Worm (Caenorhabditis elegans) whole organism, early embryonic: ENCODE data around the gene ddn-3.
"Not testable (repeated sequence)": the region's sequence is repeated elsewhere in the genome, so short reads cannot be mapped to it uniquely, and the experiment has no call there.

Source experiments
- B0310.2 ChIP-seq: sonication (generic microtip); optimal IDR thresholded peaks from 2 replicates; lab custom pipeline; 2016; ENCODE audit warnings: mild to moderate bottlenecking, missing genetic modification characterization, missing compliant biosample characterization
- F13C5.2 ChIP-seq: sonication (generic microtip); optimal IDR thresholded peaks from 2 replicates; lab custom pipeline; 2017; ENCODE audit warnings: mild to moderate bottlenecking, missing genetic modification characterization, inconsistent platforms, missing compliant biosample characterization
- aly-1 ChIP-seq: sonication (generic microtip); optimal IDR thresholded peaks from 2 replicates; lab custom pipeline; 2016; ENCODE audit warnings: missing genetic modification characterization, missing compliant biosample characterization
- ama-1 ChIP-seq: fragments of 150-350 bp; optimal IDR thresholded peaks from 2 replicates; lab custom pipeline; 2014
- ceh-13 ChIP-seq: fragments of 200-800 bp; sonication (Bioruptor generic); optimal IDR thresholded peaks from 2 replicates; lab custom pipeline; 2018; ENCODE audit warnings: mild to moderate bottlenecking, missing genetic modification characterization, missing compliant biosample characterization
- ceh-36 ChIP-seq: sonication (generic microtip); optimal IDR thresholded peaks from 2 replicates; lab custom pipeline; 2016; ENCODE audit warnings: missing genetic modification characterization, inconsistent platforms, missing compliant biosample characterization
- ets-7 ChIP-seq: sonication (generic microtip); optimal IDR thresholded peaks from 2 replicates; lab custom pipeline; 2016; ENCODE audit warnings: missing genotype, missing genetic modification characterization, missing compliant biosample characterization
- flt-1 ChIP-seq: fragments of 200-800 bp; sonication (Bioruptor generic); IDR thresholded peaks from 2 replicates; pipeline ENCODE4 v1.3.6; 2022; ENCODE audit warnings: missing genetic modification characterization, missing compliant biosample characterization
- hmbx-1 ChIP-seq: sonication (generic microtip); optimal IDR thresholded peaks from 2 replicates; lab custom pipeline; 2016; ENCODE audit warnings: mild to moderate bottlenecking, missing genetic modification characterization, missing compliant biosample characterization
- hmg-4 ChIP-seq: fragments of 200-800 bp; sonication (Bioruptor generic); optimal IDR thresholded peaks from 2 replicates; lab custom pipeline; 2018; ENCODE audit warnings: mild to moderate bottlenecking, missing genetic modification characterization, missing compliant biosample characterization
- hnd-1 ChIP-seq: sonication (generic microtip); optimal IDR thresholded peaks from 2 replicates; lab custom pipeline; 2016; ENCODE audit warnings: missing genetic modification characterization, missing compliant biosample characterization
- pes-1 ChIP-seq: fragments of 200-800 bp; sonication (Bioruptor generic); IDR thresholded peaks from 2 replicates; pipeline ENCODE4 v1.3.6; 2022; ENCODE audit warnings: missing genetic modification reagents, missing genetic modification characterization, missing compliant biosample characterization
- scrt-1 ChIP-seq: fragments of 200-800 bp; sonication (Bioruptor generic); IDR thresholded peaks from 2 replicates; pipeline ENCODE4 v1.3.6; 2022; ENCODE audit warnings: missing genetic modification characterization, missing compliant biosample characterization
- sea-1 ChIP-seq: fragments of 200-800 bp; sonication (Bioruptor generic); conservative IDR thresholded peaks from 2 replicates; pipeline ENCODE4 v1.3.6; 2022; ENCODE audit warnings: missing genetic modification characterization, missing compliant biosample characterization
- tbx-11 ChIP-seq: fragments of 200-800 bp; sonication (Bioruptor generic); IDR thresholded peaks from 2 replicates; pipeline ENCODE4 v1.3.6; 2022; ENCODE audit warnings: missing genetic modification characterization, missing compliant biosample characterization
- tbx-37 ChIP-seq: fragments of 200-800 bp; sonication (Bioruptor generic); conservative IDR thresholded peaks from 2 replicates; pipeline ENCODE4 v1.3.6; 2022; ENCODE audit warnings: missing genetic modification reagents, missing genetic modification characterization, missing compliant biosample characterization
- tra-4 ChIP-seq: sonication (generic microtip); optimal IDR thresholded peaks from 2 replicates; lab custom pipeline; 2017; ENCODE audit warnings: missing genetic modification characterization, missing compliant biosample characterization

Gene ddn-3

ce11 chrV:14309632-14310031 is 1.4 kb downstream of the ddn-3 start, which contains the start of gene F14D7.14:
F14D7.14 (plus strand) TSS chrV:14309932.
- TF ChIP-seq hmbx-1, scrt-1, F13C5.2: not testable (repeated sequence)

ce11 chrV:14308164-14308563 is 2.9 kb downstream of the ddn-3 start, which contains the start of gene spig-5:
spig-5 (plus strand) TSS chrV:14308464.
- TF ChIP-seq hmbx-1; hnd-1 (tag; lab: Kevin White, UChicago); F13C5.2: not testable (repeated sequence)

- not testable (repeated sequence) for TF ChIP-seq aly-1 (tag; lab: Kevin White, UChicago); flt-1; hnd-1 (tag; lab: Kevin White, UChicago)
Measured at ce11 chrV:14306771-14307170, 4.2 kb downstream of the ddn-3 start, which contains the start of gene spig-4. spig-4 (minus strand) TSS chrV:14306871.

ce11 chrV:14301076-14301475 is 9.9 kb downstream of the ddn-3 start, which contains the start of gene F14D7.6:
F14D7.6 (plus strand) TSS chrV:14301413.
- TF ChIP-seq ceh-13, result no peak
- TF ChIP-seq B0310.2 (tag; lab: Kevin White, UChicago), result no peak
- TF ChIP-seq sea-1 (GFP tag; lab: Robert Waterston, UW), result no peak
- no peak for TF ChIP-seq hmg-4 (GFP tag; lab: Kevin White, UChicago)
- no peak for TF ChIP-seq ets-7 (tag; lab: Kevin White, UChicago)
- TF ChIP-seq pes-1 (GFP tag; lab: Robert Waterston, UW), result no peak
- TF ChIP-seq hmbx-1, result no peak
- TF ChIP-seq flt-1, result no peak
- no peak for TF ChIP-seq aly-1 (tag; lab: Kevin White, UChicago)
- no peak for TF ChIP-seq F13C5.2
- TF ChIP-seq tbx-37 (GFP tag; lab: Robert Waterston, UW), result no peak

ce11 chrV:14299569-14300064 is 11.4 kb downstream of the ddn-3 start, which contains the start of the genes spig-3 and F14D7.12:
spig-3 (minus strand) TSS chrV:14299669.
F14D7.12 (plus strand) TSS chrV:14300014.
- TF ChIP-seq ceh-36 (tag; lab: Kevin White, UChicago), result no peak
- TF ChIP-seq tbx-37 (GFP tag; lab: Robert Waterston, UW), result no peak
- no peak for TF ChIP-seq B0310.2 (tag; lab: Kevin White, UChicago)
- no peak for TF ChIP-seq ceh-13
- no peak for TF ChIP-seq hmbx-1
- TF ChIP-seq ets-7 (tag; lab: Kevin White, UChicago), result no peak
- TF ChIP-seq pes-1 (GFP tag; lab: Robert Waterston, UW), result no peak
- no peak for TF ChIP-seq tra-4 (tag; lab: Kevin White, UChicago)
- no peak for TF ChIP-seq hnd-1 (tag; lab: Kevin White, UChicago)
- TF ChIP-seq flt-1, result no peak
- no peak for TF ChIP-seq ama-1
- no peak for TF ChIP-seq aly-1 (tag; lab: Kevin White, UChicago)
- TF ChIP-seq hmg-4 (GFP tag; lab: Kevin White, UChicago), result no peak
- TF ChIP-seq tbx-11 (GFP tag; lab: Robert Waterston, UW), result no peak
- TF ChIP-seq sea-1 (GFP tag; lab: Robert Waterston, UW), result no peak

- TF ChIP-seq ama-1, result no peak
- TF ChIP-seq B0310.2 (tag; lab: Kevin White, UChicago), result no peak
- no peak for TF ChIP-seq ceh-36 (tag; lab: Kevin White, UChicago)
- no peak for TF ChIP-seq flt-1
- no peak for TF ChIP-seq tbx-37 (GFP tag; lab: Robert Waterston, UW)
- no peak for TF ChIP-seq hmg-4 (GFP tag; lab: Kevin White, UChicago)
- no peak for TF ChIP-seq pes-1 (GFP tag; lab: Robert Waterston, UW)
- no peak for TF ChIP-seq ceh-13
- TF ChIP-seq ets-7 (tag; lab: Kevin White, UChicago), result no peak
- no peak for TF ChIP-seq tbx-11 (GFP tag; lab: Robert Waterston, UW)
- no peak for TF ChIP-seq hmbx-1
- no peak for TF ChIP-seq scrt-1
- no peak for TF ChIP-seq hnd-1 (tag; lab: Kevin White, UChicago)
- no peak for TF ChIP-seq sea-1 (GFP tag; lab: Robert Waterston, UW)
- no peak for TF ChIP-seq aly-1 (tag; lab: Kevin White, UChicago)
- TF ChIP-seq tra-4 (tag; lab: Kevin White, UChicago), result no peak
- TF ChIP-seq F13C5.2, result no peak
Measured at ce11 chrV:14296499-14296898, 14.5 kb downstream of the ddn-3 start, which contains the start of gene F14D7.3. F14D7.3 (plus strand) TSS chrV:14296799.

- no peak for TF ChIP-seq ama-1
- no peak for TF ChIP-seq sea-1 (GFP tag; lab: Robert Waterston, UW)
- no peak for TF ChIP-seq F13C5.2
- TF ChIP-seq hmg-4 (GFP tag; lab: Kevin White, UChicago), result no peak
- no peak for TF ChIP-seq ets-7 (tag; lab: Kevin White, UChicago)
- no peak for TF ChIP-seq tbx-11 (GFP tag; lab: Robert Waterston, UW)
- no peak for TF ChIP-seq ceh-36 (tag; lab: Kevin White, UChicago)
- TF ChIP-seq flt-1, result no peak
- TF ChIP-seq hnd-1 (tag; lab: Kevin White, UChicago), result no peak
- TF ChIP-seq hmbx-1, result no peak
- TF ChIP-seq B0310.2 (tag; lab: Kevin White, UChicago), result no peak
- TF ChIP-seq ceh-13, result no peak
- TF ChIP-seq aly-1 (tag; lab: Kevin White, UChicago), result no peak
- TF ChIP-seq tra-4 (tag; lab: Kevin White, UChicago), result no peak
- TF ChIP-seq tbx-37 (GFP tag; lab: Robert Waterston, UW), result no peak
- no peak for TF ChIP-seq scrt-1
- TF ChIP-seq pes-1 (GFP tag; lab: Robert Waterston, UW), result no peak
Measured at ce11 chrV:14294396-14294795, 16.6 kb downstream of the ddn-3 start, which contains the start of gene F14D7.9. F14D7.9 (plus strand) TSS chrV:14294696.
